Worm (Caenorhabditis elegans): ENCODE results near the gene ztf-9.

DNA sequence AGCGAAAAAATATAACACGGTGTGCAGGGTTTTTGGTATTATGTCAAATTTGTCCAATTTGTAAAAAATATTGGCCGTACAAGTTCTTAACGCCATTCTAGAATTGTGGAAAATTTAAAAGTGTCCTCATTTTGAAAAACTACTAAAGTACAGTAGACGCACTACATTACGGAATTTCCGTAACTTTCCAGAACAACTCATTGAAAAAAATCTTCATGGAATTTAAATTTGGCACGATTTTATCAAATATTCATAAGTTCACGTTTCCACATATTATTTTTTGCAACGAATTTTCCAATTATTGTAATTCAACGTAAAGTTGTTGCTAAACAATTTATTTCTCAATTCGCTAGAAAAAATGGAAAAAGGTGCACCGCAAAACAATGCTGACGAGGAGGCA lies 22.9 kb upstream of the ztf-9 start, which contains the start of gene F40F9.3:
- TF ChIP-seq aha-1 (tag) (no peak), mep-1 (tag; optimal IDR thresholded peaks at IDR 0.05) (no peak), pha-4 (GFP tag; IDR thresholded peaks at IDR 0.05) (no peak), pha-4 (tag; optimal IDR thresholded peaks at IDR 0.05) (no peak), nhr-25 (tag; optimal IDR thresholded peaks at IDR 0.05; ENCODE audit: borderline replicate concordance, insufficient read depth) (no peak), zip-2 (tag; optimal IDR thresholded peaks at IDR 0.05) (no peak), hif-1 (tag; optimal IDR thresholded peaks at IDR 0.05) (no peak), fkh-10 (GFP tag; optimal IDR thresholded peaks at IDR 0.05) (no peak), ztf-11 (tag; optimal IDR thresholded peaks at IDR 0.05) (no peak), mxl-2 (GFP tag; conservative IDR thresholded peaks at IDR 0.05) (no peak), lin-15B (tag; optimal IDR thresholded peaks at IDR 0.05) (no peak)

All from whole organism, L4 larva.